Worm (Caenorhabditis elegans): ENCODE data around the gene del-5.

del-5 gene

DNA sequence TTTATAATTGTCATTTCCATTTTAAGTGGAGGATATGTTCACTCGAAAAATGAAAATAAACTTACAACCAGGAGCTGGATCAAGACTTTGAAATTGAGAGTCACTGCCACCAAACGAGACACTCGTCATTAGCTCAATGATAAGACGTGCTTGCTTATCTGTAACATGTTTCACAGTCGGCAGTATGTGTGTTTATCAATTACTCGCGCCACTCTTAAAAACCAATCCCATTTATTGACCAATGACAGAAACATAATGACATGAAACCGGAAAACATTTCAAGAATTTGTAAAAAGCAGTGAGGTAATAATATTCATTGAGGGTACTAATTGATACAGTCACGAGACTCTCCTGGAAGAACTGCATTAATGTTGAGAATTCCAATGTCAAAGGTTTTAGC lies at the start of gene del-5:
del-5 (minus strand) TSS at position 130 of the 400 bp plus-strand sequence.
- TF ChIP-seq ets-4 (GFP tag; optimal IDR thresholded peaks at IDR 0.05): peak; percentile 73
- peak; percentile 58 for TF ChIP-seq nhr-80 (tag; optimal IDR thresholded peaks at IDR 0.05)
- no peak for TF ChIP-seq ztf-18 (tag; optimal IDR thresholded peaks at IDR 0.05)
- TF ChIP-seq dox-1 (GFP tag; IDR thresholded peaks at IDR 0.05): no peak
- no peak for TF ChIP-seq attf-5 (GFP tag; optimal IDR thresholded peaks at IDR 0.05)
- no peak for TF ChIP-seq gei-17 (GFP tag; optimal IDR thresholded peaks at IDR 0.05)
- no peak for TF ChIP-seq zfh-2 (GFP tag; conservative IDR thresholded peaks at IDR 0.05)
- no peak for TF ChIP-seq lin-35 (GFP tag; optimal IDR thresholded peaks at IDR 0.05)
- peak; percentile 14 for TF ChIP-seq unc-62 (GFP tag; optimal IDR thresholded peaks at IDR 0.05)
- TF ChIP-seq B0261.1 (tag; optimal IDR thresholded peaks at IDR 0.05): no peak

DNA sequence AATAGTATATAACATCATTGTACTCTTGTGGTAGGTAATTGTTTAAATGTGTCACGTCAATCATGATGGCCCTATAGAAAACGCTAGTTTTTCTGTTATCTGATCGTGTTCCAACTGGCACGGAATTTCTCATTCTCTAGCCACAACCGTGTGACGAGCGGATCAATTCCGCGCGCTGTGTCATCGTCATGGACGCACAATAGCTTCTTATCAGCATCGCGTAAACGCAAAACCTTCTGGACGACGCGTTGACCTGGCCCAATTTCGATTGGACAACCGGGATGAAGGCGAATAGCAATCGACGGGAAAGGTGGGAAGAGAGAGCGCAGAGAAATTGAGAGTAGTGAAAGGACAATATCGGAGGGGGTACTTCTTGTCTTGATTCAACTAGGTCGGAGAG lies 49.0 kb upstream of the del-5 start, which contains the start of gene lpr-3:
lpr-3 (plus strand) TSS at position 374 of the 400 bp plus-strand sequence.
- TF ChIP-seq hsf-1 (GFP tag; IDR thresholded peaks at IDR 0.05) (no peak), ZK185.1 (tag; optimal IDR thresholded peaks at IDR 0.05; ENCODE audit: poor library complexity, severe bottlenecking) (no peak), hrde-1 (tag; optimal IDR thresholded peaks at IDR 0.05; ENCODE audit: borderline replicate concordance) (no peak), madf-3 (GFP tag; IDR thresholded peaks at IDR 0.05) (no peak), ztf-26 (tag; optimal IDR thresholded peaks at IDR 0.05) (no peak), ceh-40 (GFP tag; IDR thresholded peaks at IDR 0.05) (no peak), B0035.1 (tag; optimal IDR thresholded peaks at IDR 0.05) (no peak), Y67H2A.10 (GFP tag; conservative IDR thresholded peaks at IDR 0.05) (no peak), bed-2 (GFP tag; IDR thresholded peaks at IDR 0.05) (no peak)

DNA sequence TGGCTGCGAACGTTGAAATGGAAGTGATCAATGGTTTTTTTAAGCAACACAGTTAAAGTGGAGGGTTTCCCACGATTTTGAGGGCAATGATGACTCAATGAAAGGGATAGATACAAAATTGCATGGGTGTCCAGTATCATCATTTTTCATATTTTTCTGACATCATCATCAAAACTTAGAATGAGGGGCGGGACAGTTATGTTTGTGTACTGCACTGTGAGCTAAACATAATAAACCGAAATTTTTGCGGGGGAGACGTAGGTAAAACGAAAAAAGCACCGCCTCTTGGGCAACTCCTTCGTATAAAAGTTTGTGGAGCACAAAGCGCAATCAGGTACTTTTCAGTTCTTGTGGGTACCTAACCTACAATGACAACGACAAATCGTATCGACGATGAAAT lies 45.6 kb upstream of the del-5 start, which contains the start of gene C09F12.2:
C09F12.2 (plus strand) TSS at position 301 of the 400 bp plus-strand sequence.
- TF ChIP-seq F33H1.4 (GFP tag; IDR thresholded peaks at IDR 0.05): no peak
- no peak for TF ChIP-seq T07F8.4 (tag; optimal IDR thresholded peaks at IDR 0.05)
- no peak for TF ChIP-seq bed-2 (GFP tag; IDR thresholded peaks at IDR 0.05)
- no peak for TF ChIP-seq Y56A3A.18 (GFP tag; IDR thresholded peaks at IDR 0.05)
- no peak for TF ChIP-seq Y53F4B.3 (GFP tag; IDR thresholded peaks at IDR 0.05)
- no peak for TF ChIP-seq F23B12.7 (tag; optimal IDR thresholded peaks at IDR 0.05; ENCODE audit: insufficient read depth)
- no peak for TF ChIP-seq zim-3 (tag; optimal IDR thresholded peaks at IDR 0.05)
- no peak for TF ChIP-seq F57A8.1 (GFP tag; optimal IDR thresholded peaks at IDR 0.05)
- no peak for TF ChIP-seq ztf-28 (GFP tag; IDR thresholded peaks at IDR 0.05)
- no peak for TF ChIP-seq sptf-2 (GFP tag; optimal IDR thresholded peaks at IDR 0.05)
- no peak for TF ChIP-seq snpc-1.3 (tag; optimal IDR thresholded peaks at IDR 0.05; ENCODE audit: insufficient read depth)
- TF ChIP-seq mes-4 (tag; optimal IDR thresholded peaks at IDR 0.05): no peak
- no peak for TF ChIP-seq F37B4.10 (GFP tag; IDR thresholded peaks at IDR 0.05)
- TF ChIP-seq lin-26 (GFP tag; IDR thresholded peaks at IDR 0.05): no peak
- TF ChIP-seq die-1 (tag; optimal IDR thresholded peaks at IDR 0.05): no peak
- no peak for TF ChIP-seq nfya-2 (GFP tag; IDR thresholded peaks at IDR 0.05)
- no peak for TF ChIP-seq xnd-1 (tag; optimal IDR thresholded peaks at IDR 0.05)

DNA sequence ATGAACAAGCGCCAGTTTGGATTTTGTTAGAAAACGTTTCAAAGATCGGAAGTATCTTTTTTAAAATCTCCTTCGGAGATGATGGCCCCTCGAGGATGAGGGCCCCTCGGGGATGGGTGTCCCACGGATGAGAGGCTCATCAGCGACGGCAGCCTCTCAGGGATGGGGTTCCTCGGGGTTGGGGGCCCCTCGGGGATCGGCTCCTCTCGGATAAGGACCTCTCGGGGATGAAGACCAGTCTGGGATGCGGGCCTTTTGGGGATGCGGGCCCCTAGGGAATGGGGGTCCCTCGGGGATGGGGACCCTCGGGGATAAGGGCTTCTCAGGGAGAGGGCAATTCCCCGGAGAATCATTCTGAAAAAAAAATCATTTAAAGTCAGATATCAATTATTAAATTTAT lies 42.4 kb upstream of the del-5 start:
- TF ChIP-seq ekl-4 (GFP tag; IDR thresholded peaks at IDR 0.05) (peak; percentile 50; the same call in 1 of the 2 replicates), lin-54 (GFP tag; optimal IDR thresholded peaks at IDR 0.05) (no peak), egrh-3 (GFP tag; IDR thresholded peaks at IDR 0.05) (peak; percentile 94), zim-3 (tag; optimal IDR thresholded peaks at IDR 0.05) (no peak), ZK185.1 (tag; optimal IDR thresholded peaks at IDR 0.05; ENCODE audit: poor library complexity, severe bottlenecking) (no peak), snpc-1.1 (tag; optimal IDR thresholded peaks at IDR 0.05; ENCODE audit: insufficient read depth) (no peak)

Measured in whole organism, young adult.